Fruit fly (Drosophila melanogaster) whole organism, adult: Measurements from ENCODE around the gene CG12310.

ENCODE experiments used
- CG11617 ChIP-seq: fragments of 200-800 bp; sonication (Bioruptor generic); optimal IDR thresholded peaks from 2 replicates; lab custom pipeline; 2017; ENCODE audit warnings: mild to moderate bottlenecking, missing biosample characterization, missing genetic modification reagents, missing genetic modification characterization
- CG12768 ChIP-seq: fragments of 200-800 bp; sonication (Bioruptor generic); optimal IDR thresholded peaks from 2 replicates; lab custom pipeline; 2017; ENCODE audit warnings: missing biosample characterization, missing genetic modification characterization, mild to moderate bottlenecking, moderate library complexity, missing genetic modification reagents
- CG14711 ChIP-seq: fragments of 200-800 bp; sonication (Bioruptor generic); optimal IDR thresholded peaks from 2 replicates; lab custom pipeline; 2018; ENCODE audit warnings: missing biosample characterization, mild to moderate bottlenecking, missing genetic modification characterization, moderate library complexity
- CG1620 ChIP-seq: fragments of 200-800 bp; sonication (Bioruptor generic); optimal IDR thresholded peaks from 2 replicates; lab custom pipeline; 2016; ENCODE audit warnings: missing biosample characterization, missing genetic modification characterization
- CG7101 ChIP-seq: fragments of 200-800 bp; sonication (Bioruptor generic); optimal IDR thresholded peaks from 2 replicates; lab custom pipeline; 2018; ENCODE audit warnings: missing biosample characterization, mild to moderate bottlenecking, missing genetic modification characterization, moderate library complexity
- Crg-1 ChIP-seq: fragments of 200-800 bp; sonication (Bioruptor generic); optimal IDR thresholded peaks from 2 replicates; lab custom pipeline; 2016; ENCODE audit warnings: missing biosample characterization, missing genetic modification characterization
- bab1 ChIP-seq: fragments of 200-800 bp; sonication (Bioruptor generic); optimal IDR thresholded peaks from 3 replicates; lab custom pipeline; 2019; ENCODE audit warnings: missing biosample characterization, mild to moderate bottlenecking, missing genetic modification characterization, moderate library complexity
- pad ChIP-seq: fragments of 200-800 bp; sonication (Bioruptor generic); optimal IDR thresholded peaks from 3 replicates; lab custom pipeline; 2017; ENCODE audit warnings: missing biosample characterization, missing genetic modification characterization, mild to moderate bottlenecking, moderate library complexity, missing genetic modification reagents
- tj ChIP-seq: fragments of 200-800 bp; sonication (Bioruptor generic); optimal IDR thresholded peaks from 3 replicates; lab custom pipeline; 2017; ENCODE audit warnings: missing biosample characterization, mild to moderate bottlenecking, missing genetic modification characterization, moderate library complexity
- toe ChIP-seq: fragments of 200-800 bp; sonication (Bioruptor generic); optimal IDR thresholded peaks from 2 replicates; lab custom pipeline; 2016; ENCODE audit warnings: missing biosample characterization, missing genetic modification characterization

DNA sequence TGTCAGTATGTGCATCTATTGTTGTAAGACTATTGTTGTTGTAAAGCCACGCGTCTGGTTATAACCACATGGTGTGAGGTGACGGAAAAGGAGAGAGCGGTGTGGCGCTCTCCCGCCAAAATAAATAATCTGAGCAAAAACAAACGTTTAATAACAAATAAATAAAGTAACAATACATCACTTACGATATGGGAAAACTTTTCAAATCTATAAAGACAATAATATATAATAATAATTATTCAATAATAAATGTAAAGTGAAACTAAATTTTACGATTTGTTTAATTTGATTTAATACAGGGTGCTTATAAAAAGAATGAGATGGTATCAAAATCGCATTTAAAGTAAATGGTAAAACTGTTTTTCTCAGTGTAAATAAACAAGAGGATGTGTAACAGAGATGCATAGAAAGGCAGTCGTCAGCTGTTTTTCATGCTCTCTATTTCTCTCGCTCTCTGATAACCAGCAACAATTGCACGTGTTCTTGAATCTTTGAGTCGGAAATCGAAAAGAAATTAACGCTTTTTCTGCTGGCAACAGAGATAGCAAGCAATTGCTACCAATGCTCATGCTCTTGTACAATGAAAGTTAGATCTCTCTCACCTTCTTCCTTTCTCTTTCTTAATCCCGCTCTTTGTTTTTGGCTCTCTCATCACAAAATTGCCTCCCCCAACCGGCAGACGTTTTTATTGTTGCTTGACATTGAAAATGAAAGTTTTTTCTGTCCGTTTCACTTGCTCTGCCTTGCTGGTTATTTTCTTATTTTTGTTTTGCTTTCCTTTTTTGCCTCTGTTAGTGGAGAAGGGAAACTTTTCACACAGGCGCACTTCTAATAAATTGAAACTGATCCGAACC is 48.3 kb upstream of the CG12310 start:
- TF ChIP-seq CG11617 (GFP tag; lab: Kevin White, UChicago) = peak; percentile 73
- peak; percentile 91 for TF ChIP-seq CG7101 (tag; lab: Kevin White, UChicago)
- TF ChIP-seq CG14711 (tag; lab: Kevin White, UChicago) = peak; percentile 76
- no peak for TF ChIP-seq CG1620 (GFP tag; lab: Kevin White, UChicago)
- no peak for TF ChIP-seq toe (GFP tag; lab: Kevin White, UChicago)
- TF ChIP-seq Crg-1 (GFP tag; lab: Kevin White, UChicago) = peak; percentile 31
- TF ChIP-seq CG12768 (GFP tag; lab: Kevin White, UChicago) = peak; percentile 80
- TF ChIP-seq bab1 = peak; percentile 36
- peak; percentile 66 for TF ChIP-seq pad
- peak; percentile 76 for TF ChIP-seq tj (GFP tag; lab: Kevin White, UChicago)
